Worm (Caenorhabditis elegans) whole organism, mixed stage, embryonic: ENCODE measurements around the gene M7.8.
A peak's percentile ranks its signal among the peaks of the same experiment; 100 is the strongest.

ENCODE experiments used
- M03D4.4 ChIP-seq: sonication (generic microtip); optimal IDR thresholded peaks from 2 replicates; lab custom pipeline; 2017; ENCODE audit warnings: mild to moderate bottlenecking, missing genetic modification characterization, missing compliant biosample characterization
- bed-3 ChIP-seq: fragments of 200-800 bp; sonication (Bioruptor generic); optimal IDR thresholded peaks from 3 replicates; lab custom pipeline; 2018; ENCODE audit warnings: mild to moderate bottlenecking, missing genetic modification characterization, moderate library complexity, missing compliant biosample characterization
- blmp-1 ChIP-seq: fragments of 150-350 bp; optimal IDR thresholded peaks from 2 replicates; lab custom pipeline; 2014; ENCODE audit warnings: missing biosample characterization, missing genetic modification characterization
- ceh-39 ChIP-seq: fragments of 150-350 bp; optimal IDR thresholded peaks from 2 replicates; lab custom pipeline; 2014; ENCODE audit warnings: missing biosample characterization, missing genetic modification characterization
- ceh-43 ChIP-seq: fragments of 200-800 bp; sonication (Bioruptor generic); optimal IDR thresholded peaks from 2 replicates; lab custom pipeline; 2018; ENCODE audit warnings: mild to moderate bottlenecking, missing genetic modification characterization, moderate library complexity, missing compliant biosample characterization
- ceh-83 ChIP-seq: fragments of 200-800 bp; sonication (Bioruptor generic); optimal IDR thresholded peaks from 2 replicates; lab custom pipeline; 2018; ENCODE audit warnings: mild to moderate bottlenecking, missing genetic modification characterization, missing compliant biosample characterization
- ces-1 ChIP-seq: fragments of 150-350 bp; optimal IDR thresholded peaks from 2 replicates; lab custom pipeline; 2014; ENCODE audit warnings: missing biosample characterization, missing genetic modification reagents, missing genetic modification characterization
- cnd-1 ChIP-seq: fragments of 200-800 bp; sonication (Bioruptor generic); optimal IDR thresholded peaks from 2 replicates; lab custom pipeline; 2018; ENCODE audit warnings: mild to moderate bottlenecking, missing genetic modification characterization, missing compliant biosample characterization
- elt-1 ChIP-seq: sonication (generic microtip); optimal IDR thresholded peaks from 2 replicates; lab custom pipeline; 2017; ENCODE audit warnings: missing genetic modification characterization, mild to moderate bottlenecking, missing compliant biosample characterization, antibody characterized with exemption, moderate library complexity, borderline replicate concordance; ENCODE audit not compliant: insufficient read depth
- elt-3 ChIP-seq: fragments of 150-350 bp; optimal IDR thresholded peaks from 2 replicates; lab custom pipeline; 2014; ENCODE audit warnings: missing biosample characterization, missing genetic modification characterization
- flh-1 ChIP-seq: fragments of 200-800 bp; sonication (Bioruptor generic); optimal IDR thresholded peaks from 2 replicates; lab custom pipeline; 2018; ENCODE audit warnings: mild to moderate bottlenecking, missing genetic modification characterization, moderate library complexity, missing compliant biosample characterization
- ham-2 ChIP-seq: fragments of 200-800 bp; sonication (Bioruptor generic); optimal IDR thresholded peaks from 2 replicates; lab custom pipeline; 2018; ENCODE audit warnings: mild to moderate bottlenecking, missing genetic modification characterization, missing compliant biosample characterization
- hlh-1 ChIP-seq: fragments of 150-350 bp; optimal IDR thresholded peaks from 2 replicates; lab custom pipeline; 2014; ENCODE audit warnings: missing biosample characterization, missing genetic modification reagents, missing genetic modification characterization
- lin-13 ChIP-seq: fragments of 150-350 bp; optimal IDR thresholded peaks from 2 replicates; lab custom pipeline; 2014; ENCODE audit warnings: missing biosample characterization, missing genetic modification characterization
- lin-32 ChIP-seq: fragments of 200-800 bp; sonication (Bioruptor generic); optimal IDR thresholded peaks from 2 replicates; lab custom pipeline; 2018; ENCODE audit warnings: mild to moderate bottlenecking, missing genetic modification characterization, missing compliant biosample characterization
- lsy-2 ChIP-seq: fragments of 150-350 bp; optimal IDR thresholded peaks from 2 replicates; lab custom pipeline; 2014; ENCODE audit warnings: missing biosample characterization, missing genetic modification characterization
- mab-5 ChIP-seq: fragments of 150-350 bp; optimal IDR thresholded peaks from 2 replicates; lab custom pipeline; 2014; ENCODE audit warnings: missing biosample characterization, missing genetic modification characterization
- mep-1 ChIP-seq: fragments of 150-350 bp; optimal IDR thresholded peaks from 2 replicates; lab custom pipeline; 2017; ENCODE audit warnings: missing biosample characterization, missing genetic modification reagents, missing genetic modification characterization, inconsistent platforms
- mls-2 ChIP-seq: sonication (generic microtip); optimal IDR thresholded peaks from 2 replicates; lab custom pipeline; 2016; ENCODE audit warnings: mild to moderate bottlenecking, missing genetic modification characterization, moderate library complexity, missing compliant biosample characterization
- nhr-12 ChIP-seq: fragments of 150-350 bp; optimal IDR thresholded peaks from 2 replicates; lab custom pipeline; 2014; ENCODE audit warnings: missing biosample characterization, missing genetic modification characterization
- nhr-2 ChIP-seq: fragments of 150-350 bp; optimal IDR thresholded peaks from 2 replicates; lab custom pipeline; 2014; ENCODE audit warnings: missing biosample characterization, missing genetic modification characterization
- nhr-237 ChIP-seq: fragments of 150-350 bp; optimal IDR thresholded peaks from 2 replicates; lab custom pipeline; 2014; ENCODE audit warnings: missing biosample characterization, missing genetic modification characterization
- nhr-76 ChIP-seq: sonication (generic microtip); optimal IDR thresholded peaks from 2 replicates; lab custom pipeline; 2017; ENCODE audit warnings: missing biosample characterization, missing genetic modification characterization
- pha-4 ChIP-seq: fragments of 150-350 bp; optimal IDR thresholded peaks from 2 replicates; lab custom pipeline; 2018; ENCODE audit warnings: missing biosample characterization, missing genetic modification reagents, missing genetic modification characterization
- snpc-4 ChIP-seq: fragments of 150-350 bp; optimal IDR thresholded peaks from 2 replicates; lab custom pipeline; 2014; ENCODE audit warnings: missing biosample characterization, missing genetic modification characterization
- sptf-1 ChIP-seq: sonication (generic microtip); optimal IDR thresholded peaks from 2 replicates; lab custom pipeline; 2017; ENCODE audit warnings: mild to moderate bottlenecking, missing genetic modification characterization, moderate library complexity, missing compliant biosample characterization
- tbx-8 ChIP-seq: fragments of 200-800 bp; sonication (Bioruptor generic); optimal IDR thresholded peaks from 2 replicates; lab custom pipeline; 2018; ENCODE audit warnings: mild to moderate bottlenecking, missing genetic modification characterization, moderate library complexity, missing compliant biosample characterization
- unc-120 ChIP-seq: sonication (generic microtip); optimal IDR thresholded peaks from 2 replicates; lab custom pipeline; 2017; ENCODE audit warnings: missing genetic modification characterization, missing compliant biosample characterization; ENCODE audit not compliant: poor library complexity, severe bottlenecking
- unc-39 ChIP-seq: fragments of 150-350 bp; optimal IDR thresholded peaks from 2 replicates; lab custom pipeline; 2014; ENCODE audit warnings: missing biosample characterization, missing genetic modification characterization
- unc-62 ChIP-seq: fragments of 150-350 bp; optimal IDR thresholded peaks from 2 replicates; lab custom pipeline; 2014; ENCODE audit warnings: missing biosample characterization, missing genetic modification reagents, missing genetic modification characterization
- zip-8 ChIP-seq: fragments of 150-350 bp; optimal IDR thresholded peaks from 2 replicates; lab custom pipeline; 2014; ENCODE audit warnings: missing biosample characterization, missing genetic modification characterization
- ztf-11 ChIP-seq: fragments of 150-350 bp; optimal IDR thresholded peaks from 2 replicates; lab custom pipeline; 2014; ENCODE audit warnings: missing biosample characterization, missing genetic modification characterization

The M7.8 gene

DNA sequence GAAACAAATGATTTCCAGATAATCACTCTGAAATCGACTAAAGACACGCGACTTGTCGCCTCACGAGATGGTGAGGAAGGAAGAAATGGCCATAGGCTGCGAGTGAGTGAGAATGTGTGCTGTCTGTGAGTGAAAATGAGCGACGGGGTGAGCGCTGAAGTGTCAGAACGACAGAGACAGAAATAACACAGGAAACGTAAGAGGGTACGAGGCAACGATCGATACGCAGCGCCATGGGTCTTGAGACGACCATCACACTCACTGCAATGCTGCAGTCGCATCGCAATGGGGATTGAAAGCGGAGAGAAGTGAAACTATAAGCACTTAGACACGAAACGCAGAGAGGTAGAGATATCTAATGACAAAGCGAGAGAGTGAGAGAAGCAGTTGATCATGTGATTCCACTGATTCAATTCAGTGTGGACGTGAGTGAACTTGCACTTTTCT lies 12.1 kb downstream of the M7.8 start (continued):
- TF ChIP-seq pha-4 (tag; lab: Kevin White, UChicago) (peak; percentile 83), lin-13 (peak; percentile 37), mep-1 (tag; lab: Kevin White, UChicago) (peak; percentile 82), ceh-39 (tag; lab: Kevin White, UChicago) (no peak), nhr-76 (no peak), lin-32 (no peak)

DNA sequence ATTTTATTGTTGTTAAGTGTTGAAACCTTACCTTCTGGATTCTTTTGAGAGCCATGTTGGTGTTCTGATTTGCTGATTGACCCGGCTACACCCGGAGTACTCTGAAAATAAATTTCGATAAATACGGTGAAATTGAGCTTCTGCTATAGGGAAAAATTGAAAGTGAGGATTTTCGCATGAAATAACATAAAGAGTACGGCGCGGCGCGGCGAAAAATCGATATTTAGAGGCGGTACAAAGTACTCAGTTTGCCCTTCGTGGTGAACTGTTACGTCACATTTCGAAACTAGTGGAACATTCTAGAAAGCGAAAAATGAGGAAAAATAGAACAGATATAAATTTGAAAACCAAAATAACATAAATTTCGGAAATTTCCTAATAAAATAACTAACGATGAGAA lies 12.7 kb downstream of the M7.8 start, which contains the start of gene let-70:
Gene let-70 (minus strand): TSS at position 101 of the 400 bp plus-strand sequence.
- TF ChIP-seq nhr-76 (no peak), ztf-11 (tag; lab: Kevin White, UChicago) (no peak), zip-8 (peak; percentile 14)

DNA sequence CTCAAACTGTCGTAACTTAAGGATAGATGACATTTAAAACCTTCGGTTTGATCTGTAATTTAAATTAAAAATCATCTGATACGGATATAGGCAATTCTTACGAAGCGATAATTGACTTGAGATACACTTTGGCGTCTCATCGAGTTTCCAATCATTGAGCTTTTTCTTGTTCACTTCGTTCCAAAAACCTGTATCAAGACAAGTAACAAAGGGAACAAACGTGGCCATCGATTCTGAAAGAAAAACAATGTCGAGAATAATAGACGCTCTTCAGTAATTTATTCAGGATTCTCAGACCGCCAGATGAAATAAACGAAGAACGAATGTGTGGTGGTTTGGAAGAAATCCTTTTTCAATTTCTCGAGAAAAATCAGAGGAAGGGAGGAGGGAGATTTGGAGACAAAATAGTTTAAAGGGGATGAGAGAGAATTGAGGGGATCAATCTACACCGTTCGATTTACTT lies 14.0 kb downstream of the M7.8 start, which contains the start of gene atg-7:
Gene atg-7 (minus strand): TSS at position 233 of the 463 bp plus-strand sequence.
- TF ChIP-seq nhr-237 (tag; lab: Kevin White, UChicago) (no peak), ces-1 (GFP tag; lab: Kevin White, UChicago) (peak; percentile 14)

DNA sequence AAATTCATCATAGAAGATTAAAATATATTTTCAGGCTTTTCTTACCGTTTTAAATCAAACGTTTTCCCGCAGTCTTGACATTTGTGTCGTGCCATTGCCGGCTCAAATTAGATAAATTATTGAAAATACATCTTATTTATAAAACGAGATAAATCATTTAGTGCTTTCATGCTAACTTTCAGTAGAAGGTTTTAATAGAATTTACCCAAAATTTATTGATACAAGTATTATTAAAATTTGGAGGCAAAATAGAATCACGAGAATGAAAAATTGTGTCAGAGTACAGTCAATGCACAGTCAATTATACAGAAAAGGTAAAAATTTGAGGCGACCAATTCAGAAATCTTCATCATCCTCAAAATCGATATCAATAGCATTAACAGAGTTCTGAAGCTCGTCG lies 16.4 kb downstream of the M7.8 start, which contains the start of gene Y5F2A.4:
Gene Y5F2A.4 (minus strand): TSS at position 101 of the 400 bp plus-strand sequence.
- TF ChIP-seq pha-4 (tag; lab: Kevin White, UChicago) (no peak), ces-1 (GFP tag; lab: Kevin White, UChicago) (no peak), unc-120 (no peak), sptf-1 (no peak), elt-1 (tag; lab: Kevin White, UChicago) (no peak), nhr-12 (no peak), M03D4.4 (no peak), nhr-76 (no peak), lin-13 (no peak), ztf-11 (tag; lab: Kevin White, UChicago) (no peak), ceh-39 (tag; lab: Kevin White, UChicago) (no peak), unc-62 (GFP tag; lab: Kevin White, UChicago) (no peak), mls-2 (no peak), ceh-83 (GFP tag; lab: Kevin White, UChicago) (no peak), unc-39 (tag; lab: Kevin White, UChicago) (no peak), nhr-2 (tag; lab: Kevin White, UChicago) (no peak), bed-3 (GFP tag; lab: Kevin White, UChicago) (no peak), blmp-1 (tag; lab: Kevin White, UChicago) (no peak), cnd-1 (tag; lab: Kevin White, UChicago) (no peak)

DNA sequence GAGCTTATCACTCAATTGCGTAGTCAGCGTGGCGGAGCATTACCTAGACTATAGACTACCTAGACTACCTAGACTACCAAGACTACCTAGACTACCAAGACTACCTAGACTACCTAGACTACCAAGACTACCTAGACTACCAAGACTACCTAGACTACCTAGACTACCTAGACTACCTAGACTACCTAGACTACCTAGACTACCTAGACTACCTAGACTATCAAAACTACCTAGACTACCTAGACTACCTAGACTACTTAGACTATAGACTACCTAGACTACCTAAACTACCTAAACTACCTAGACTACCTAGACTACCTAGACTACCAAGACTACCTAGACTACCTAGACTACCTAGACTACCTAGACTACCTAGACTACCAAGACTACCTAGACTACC lies 24.0 kb downstream of the M7.8 start:
- peak; percentile 80 for TF ChIP-seq sptf-1
- TF ChIP-seq tbx-8 (GFP tag; lab: Kevin White, UChicago) = peak; percentile 16

DNA sequence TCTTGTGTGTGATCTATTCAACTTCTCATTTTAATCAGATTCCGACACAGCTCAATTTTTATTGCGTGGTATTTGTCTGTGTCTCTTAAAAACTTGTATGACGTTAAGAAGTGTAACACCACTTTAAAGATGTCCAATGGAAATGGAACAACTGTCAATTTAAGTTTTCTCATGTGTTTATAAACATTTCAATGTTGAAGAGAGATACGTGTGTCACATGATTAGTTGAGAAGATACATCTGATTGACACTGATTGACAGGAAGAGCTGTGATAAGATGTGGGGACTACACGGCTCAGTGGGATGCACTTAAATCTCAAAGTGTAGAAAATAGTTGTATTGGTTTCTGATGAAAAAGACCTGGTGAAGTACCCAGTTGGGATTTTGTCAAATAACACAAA lies 26.6 kb downstream of the M7.8 start:
- TF ChIP-seq elt-3 (tag; lab: Kevin White, UChicago) = no peak
- no peak for TF ChIP-seq blmp-1 (tag; lab: Kevin White, UChicago)
- TF ChIP-seq unc-120 = peak; percentile 57
- TF ChIP-seq mab-5 (tag; lab: Kevin White, UChicago) = peak; percentile 62
- no peak for TF ChIP-seq pha-4 (tag; lab: Kevin White, UChicago)
- TF ChIP-seq hlh-1 (tag; lab: Kevin White, UChicago) = peak; percentile 68
- TF ChIP-seq unc-39 (tag; lab: Kevin White, UChicago) = no peak
- no peak for TF ChIP-seq ces-1 (GFP tag; lab: Kevin White, UChicago)
- no peak for TF ChIP-seq lin-32
- no peak for TF ChIP-seq nhr-12
- no peak for TF ChIP-seq nhr-76
- no peak for TF ChIP-seq snpc-4 (tag; lab: Kevin White, UChicago)
- TF ChIP-seq lsy-2 (tag; lab: Kevin White, UChicago) = no peak
- no peak for TF ChIP-seq flh-1 (GFP tag; lab: Kevin White, UChicago)
- no peak for TF ChIP-seq tbx-8 (GFP tag; lab: Kevin White, UChicago)
- TF ChIP-seq nhr-237 (tag; lab: Kevin White, UChicago) = no peak
- no peak for TF ChIP-seq zip-8
- no peak for TF ChIP-seq ceh-43 (GFP tag; lab: Kevin White, UChicago)
- no peak for TF ChIP-seq ham-2 (GFP tag; lab: Kevin White, UChicago)
- no peak for TF ChIP-seq ztf-11 (tag; lab: Kevin White, UChicago)
- TF ChIP-seq ceh-83 (GFP tag; lab: Kevin White, UChicago) = no peak
- no peak for TF ChIP-seq M03D4.4
- TF ChIP-seq unc-62 (GFP tag; lab: Kevin White, UChicago) = peak; percentile 100
- no peak for TF ChIP-seq cnd-1 (tag; lab: Kevin White, UChicago)
- TF ChIP-seq elt-1 (tag; lab: Kevin White, UChicago) = no peak
- no peak for TF ChIP-seq nhr-2 (tag; lab: Kevin White, UChicago)
- TF ChIP-seq, all 35 proteins: peak for 4
